Fruit fly (Drosophila melanogaster): Measurements from ENCODE around the gene Ubr3.
A peak's percentile ranks its signal among the peaks of the same experiment; 100 is the strongest.

Gene Ubr3

dm6 chrX:7909482-7909881 is 26.2 kb upstream of the Ubr3 start (continued):
- TF ChIP-seq dimm (GFP tag; IDR thresholded peaks at IDR 0.05) = no peak
- peak; percentile 5 for TF ChIP-seq CG4820 (GFP tag; optimal IDR thresholded peaks at IDR 0.05)
- TF ChIP-seq sr (GFP tag; IDR thresholded peaks at IDR 0.05) = no peak
- TF ChIP-seq ci (GFP tag; IDR thresholded peaks at IDR 0.05) = no peak
- TF ChIP-seq CG2889 (GFP tag; IDR thresholded peaks at IDR 0.05) = no peak
- TF ChIP-seq Antp (GFP tag; optimal IDR thresholded peaks at IDR 0.05) = no peak
- no peak for TF ChIP-seq pan (optimal IDR thresholded peaks at IDR 0.05)
- peak in 1 of 2 experiments; percentile 37 for TF ChIP-seq pan (GFP tag; optimal IDR thresholded peaks at IDR 0.05 in 1 of 2, IDR thresholded peaks at IDR 0.05 in 1 of 2)
- no peak for TF ChIP-seq z (GFP tag; IDR thresholded peaks at IDR 0.05)
- no peak for TF ChIP-seq disco-r (GFP tag; optimal IDR thresholded peaks at IDR 0.05)
- TF ChIP-seq zen2 (GFP tag; IDR thresholded peaks at IDR 0.05; ENCODE audit: partially characterized antibody) = no peak
- no peak for TF ChIP-seq CG6654 (GFP tag; optimal IDR thresholded peaks at IDR 0.05)
- TF ChIP-seq prd (optimal IDR thresholded peaks at IDR 0.05) = no peak
- TF ChIP-seq prd (GFP tag; IDR thresholded peaks at IDR 0.05) = peak; percentile 56
- no peak for TF ChIP-seq CG9876 (GFP tag; optimal IDR thresholded peaks at IDR 0.05)
- no peak for TF ChIP-seq CG17361 (GFP tag; IDR thresholded peaks at IDR 0.05)
- TF ChIP-seq run (tag; optimal IDR thresholded peaks at IDR 0.05) = no peak
- TF ChIP-seq CG10959 (GFP tag; IDR thresholded peaks at IDR 0.05) = no peak
- TF ChIP-seq CG33557 (GFP tag; optimal IDR thresholded peaks at IDR 0.05) = no peak
- TF ChIP-seq Sin3A (optimal IDR thresholded peaks at IDR 0.05) = no peak
- no peak for TF ChIP-seq CG2875 (GFP tag; optimal IDR thresholded peaks at IDR 0.05)
- TF ChIP-seq tna (GFP tag; IDR thresholded peaks at IDR 0.05; ENCODE audit: partially characterized antibody) = no peak
- TF ChIP-seq kni (GFP tag; optimal IDR thresholded peaks at IDR 0.05) = no peak
- no peak for TF ChIP-seq schlank (tag; optimal IDR thresholded peaks at IDR 0.05)
- no peak for TF ChIP-seq Atf3 (GFP tag; optimal IDR thresholded peaks at IDR 0.05)
- TF ChIP-seq twi (tag; optimal IDR thresholded peaks at IDR 0.05) = no peak
- no peak for TF ChIP-seq CG18619 (GFP tag; optimal IDR thresholded peaks at IDR 0.05)
- TF ChIP-seq TFAM (GFP tag; optimal IDR thresholded peaks at IDR 0.05) = no peak
- TF ChIP-seq Awh (GFP tag; IDR thresholded peaks at IDR 0.05) = no peak
- TF ChIP-seq exex (tag; optimal IDR thresholded peaks at IDR 0.05) = no peak
- no peak for TF ChIP-seq Sox102F (GFP tag; optimal IDR thresholded peaks at IDR 0.05)
- TF ChIP-seq CG7987 (GFP tag; optimal IDR thresholded peaks at IDR 0.05) = no peak
- TF ChIP-seq dmrt11E (tag; optimal IDR thresholded peaks at IDR 0.05) = no peak
- peak; percentile 17 for TF ChIP-seq CG17359 (tag; optimal IDR thresholded peaks at IDR 0.05)
- no peak for TF ChIP-seq Blimp-1 (GFP tag; optimal IDR thresholded peaks at IDR 0.05)
- no peak for TF ChIP-seq unpg (GFP tag; optimal IDR thresholded peaks at IDR 0.05)
- TF ChIP-seq CG30403 (GFP tag; optimal IDR thresholded peaks at IDR 0.05) = peak; percentile 24
- TF ChIP-seq CG4424 (GFP tag; optimal IDR thresholded peaks at IDR 0.05) = peak; percentile 20
- TF ChIP-seq MBD-R2 (GFP tag; IDR thresholded peaks at IDR 0.05) = no peak
- no peak for TF ChIP-seq sens-2 (GFP tag; IDR thresholded peaks at IDR 0.05)
- TF ChIP-seq Hmx (GFP tag; optimal IDR thresholded peaks at IDR 0.05) = no peak
- no peak for TF ChIP-seq trh (GFP tag; optimal IDR thresholded peaks at IDR 0.05)
- no peak for TF ChIP-seq salm (tag; optimal IDR thresholded peaks at IDR 0.05)
- TF ChIP-seq ham (GFP tag; IDR thresholded peaks at IDR 0.05) = no peak
- no peak for TF ChIP-seq caup (GFP tag; optimal IDR thresholded peaks at IDR 0.05; ENCODE audit: severe bottlenecking)
- no peak for TF ChIP-seq eyg (GFP tag; optimal IDR thresholded peaks at IDR 0.05)
- TF ChIP-seq lov (optimal IDR thresholded peaks at IDR 0.05) = no peak
- no peak for TF ChIP-seq lov (GFP tag; IDR thresholded peaks at IDR 0.05)
- TF ChIP-seq CG10274 (GFP tag; optimal IDR thresholded peaks at IDR 0.05) = no peak
- TF ChIP-seq sc (optimal IDR thresholded peaks at IDR 0.05) = no peak
- no peak for TF ChIP-seq sc (GFP tag; optimal IDR thresholded peaks at IDR 0.05)
- TF ChIP-seq Dad (GFP tag; optimal IDR thresholded peaks at IDR 0.05) = no peak
- TF ChIP-seq CG1832 (GFP tag; optimal IDR thresholded peaks at IDR 0.05) = no peak

All from whole organism, embryonic.